Fruit fly (Drosophila melanogaster) whole organism: Measurements from ENCODE around the gene lectin-29Ca.

Experiments used
- CG8478 ChIP-seq: fragments of >200 bp; optimal IDR thresholded peaks from 2 replicates; lab custom pipeline; 2018; ENCODE audit warnings: inconsistent platforms
- EcR ChIP-seq, 2 experiments: fragments of >200 bp; optimal IDR thresholded peaks; 2 replicates each; lab custom pipeline; 2017; ENCODE audit warnings: missing biosample characterization in 2 of 2, missing genetic modification characterization in 2 of 2, missing genetic modification reagents in 2 of 2
- psq ChIP-seq: fragments of >200 bp; optimal IDR thresholded peaks from 2 replicates; lab custom pipeline; 2017
- usp ChIP-seq: fragments of >200 bp; optimal IDR thresholded peaks from 2 replicates; lab custom pipeline; 2017; ENCODE audit warnings: missing biosample characterization, missing genetic modification characterization, mixed read lengths

DNA sequence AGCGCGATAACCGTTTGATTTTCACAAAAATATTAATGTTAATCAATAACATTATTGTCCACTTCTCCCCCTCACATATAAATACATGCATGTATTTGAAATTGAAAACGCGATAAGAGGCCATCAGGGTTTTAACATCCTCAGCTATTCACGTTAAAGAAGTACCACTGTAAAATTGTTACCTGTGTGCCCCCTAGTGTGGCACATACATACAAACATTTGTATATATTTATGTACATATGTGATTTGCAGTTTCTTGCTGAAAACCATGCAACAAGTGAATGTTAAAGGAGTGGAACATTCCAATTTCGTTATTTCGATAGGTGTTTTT is 31.2 kb downstream of the lectin-29Ca start:
- TF ChIP-seq CG8478 (no peak), psq (lab: Kevin White, UChicago) (no peak), EcR (GFP tag; optimal IDR thresholded peaks at IDR 0.05; lab: Kevin White, UChicago) (no peak), usp (GFP tag; lab: Kevin White, UChicago) (no peak)
